Worm (Caenorhabditis elegans) whole organism, L3 larva: Measurements from ENCODE around the gene cec-1.

Source experiments
- R02D3.7 ChIP-seq: fragments of 150-350 bp; optimal IDR thresholded peaks from 2 replicates; lab custom pipeline; 2014; ENCODE audit warnings: missing biosample characterization, missing genetic modification characterization
- aly-2 ChIP-seq: fragments of 150-350 bp; optimal IDR thresholded peaks from 2 replicates; lab custom pipeline; 2014; ENCODE audit warnings: missing biosample characterization, missing genetic modification characterization
- ceh-16 ChIP-seq: sonication (generic microtip); optimal IDR thresholded peaks from 2 replicates; lab custom pipeline; 2017; ENCODE audit warnings: missing biosample characterization, missing genetic modification characterization
- elt-1 ChIP-seq: fragments of 150-350 bp; optimal IDR thresholded peaks from 2 replicates; lab custom pipeline; 2014; ENCODE audit warnings: missing biosample characterization, missing genetic modification characterization
- elt-2 ChIP-seq: sonication (generic microtip); optimal IDR thresholded peaks from 2 replicates; lab custom pipeline; 2016; ENCODE audit warnings: missing genetic modification reagents, mild to moderate bottlenecking, missing genetic modification characterization, missing compliant biosample characterization
- elt-3 ChIP-seq, 3 experiments: fragments of 150-350 bp in 1 of 3; sonication (generic microtip) in 2 of 3; optimal IDR thresholded peaks; 2 replicates in 2 of 3; 4 replicates in 1 of 3; lab custom pipeline; 2014 to 2017; ENCODE audit warnings: missing biosample characterization in 3 of 3, missing genetic modification characterization in 3 of 3
- eor-1 ChIP-seq, 2 experiments: fragments of 150-350 bp; optimal IDR thresholded peaks; 2 replicates each; lab custom pipeline; 2014 to 2018; ENCODE audit warnings: missing biosample characterization in 2 of 2, missing genetic modification characterization in 2 of 2
- fkh-10 ChIP-seq: sonication (generic microtip); optimal IDR thresholded peaks from 2 replicates; lab custom pipeline; 2017; ENCODE audit warnings: missing biosample characterization, missing genetic modification reagents, missing genetic modification characterization
- fkh-2 ChIP-seq: fragments of 150-350 bp; optimal IDR thresholded peaks from 2 replicates; lab custom pipeline; 2014; ENCODE audit warnings: missing biosample characterization, missing genetic modification reagents, missing genetic modification characterization
- fos-1 ChIP-seq: fragments of 150-350 bp; optimal IDR thresholded peaks from 2 replicates; lab custom pipeline; 2014; ENCODE audit warnings: missing biosample characterization, missing genetic modification characterization
- lin-15B ChIP-seq: fragments of 150-350 bp; optimal IDR thresholded peaks from 2 replicates; lab custom pipeline; 2014; ENCODE audit warnings: missing biosample characterization, missing genetic modification characterization
- lin-39 ChIP-seq: fragments of 150-350 bp; optimal IDR thresholded peaks from 2 replicates; lab custom pipeline; 2018; ENCODE audit warnings: missing biosample characterization, missing genetic modification reagents, missing genetic modification characterization
- mml-1 ChIP-seq: fragments of 150-350 bp; sonication (generic microtip); optimal IDR thresholded peaks from 3 replicates; lab custom pipeline; 2014; ENCODE audit warnings: missing biosample characterization, missing genetic modification characterization
- nfya-1 ChIP-seq: sonication (generic microtip); optimal IDR thresholded peaks from 2 replicates; lab custom pipeline; 2017; ENCODE audit warnings: missing genetic modification characterization, mild to moderate bottlenecking, missing compliant biosample characterization, antibody characterized with exemption, moderate library complexity; ENCODE audit not compliant: insufficient read depth
- nhr-23 ChIP-seq: fragments of 150-350 bp; optimal IDR thresholded peaks from 2 replicates; lab custom pipeline; 2014; ENCODE audit warnings: missing biosample characterization, missing genetic modification reagents, missing genetic modification characterization
- nhr-237 ChIP-seq: fragments of 150-350 bp; optimal IDR thresholded peaks from 2 replicates; lab custom pipeline; 2014; ENCODE audit warnings: missing biosample characterization, missing genetic modification characterization
- nhr-25 ChIP-seq: sonication (generic microtip); optimal IDR thresholded peaks from 2 replicates; lab custom pipeline; 2017; ENCODE audit warnings: missing biosample characterization, missing genetic modification characterization
- nhr-28 ChIP-seq: fragments of 150-350 bp; optimal IDR thresholded peaks from 2 replicates; lab custom pipeline; 2014; ENCODE audit warnings: missing biosample characterization, missing genetic modification characterization
- nhr-43 ChIP-seq: sonication (generic microtip); optimal IDR thresholded peaks from 2 replicates; lab custom pipeline; 2016; ENCODE audit warnings: mild to moderate bottlenecking, missing genetic modification characterization, missing compliant biosample characterization; ENCODE audit not compliant: poor library complexity, severe bottlenecking
- snpc-4 ChIP-seq: fragments of 150-350 bp; optimal IDR thresholded peaks from 2 replicates; lab custom pipeline; 2014; ENCODE audit warnings: missing biosample characterization, missing genetic modification characterization
- tbx-2 ChIP-seq: sonication (generic microtip); optimal IDR thresholded peaks from 2 replicates; lab custom pipeline; 2016; ENCODE audit warnings: mild to moderate bottlenecking, missing genetic modification characterization, missing compliant biosample characterization
- unc-39 ChIP-seq: sonication (generic microtip); optimal IDR thresholded peaks from 4 replicates; lab custom pipeline; 2017; ENCODE audit warnings: missing biosample characterization, missing genetic modification characterization
- ztf-4 ChIP-seq: fragments of 150-350 bp; optimal IDR thresholded peaks from 2 replicates; lab custom pipeline; 2014; ENCODE audit warnings: missing biosample characterization, missing genetic modification characterization

cec-1 gene

DNA sequence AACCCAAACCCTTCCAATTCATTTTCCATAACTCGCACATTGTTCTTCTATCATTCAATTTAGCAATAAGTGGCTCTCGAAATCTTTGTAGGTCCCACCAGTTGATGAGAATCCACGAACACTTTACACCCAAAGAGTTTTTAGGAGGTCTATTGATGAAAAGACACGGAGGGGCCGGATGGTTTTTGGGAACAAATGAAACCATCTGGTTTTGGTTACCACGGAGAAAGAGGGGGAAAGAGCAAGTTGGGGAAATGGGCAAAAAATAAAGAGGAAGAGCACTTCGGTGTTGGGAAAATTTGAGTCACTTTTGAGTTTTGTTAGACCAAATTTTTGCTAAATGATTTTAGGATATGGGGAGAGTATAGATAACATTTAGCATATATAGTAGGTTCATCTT lies 41.4 kb downstream of the cec-1 start:
- TF ChIP-seq fkh-10 (GFP tag; lab: Kevin White, UChicago) (no peak), mml-1 (no peak), elt-3 (tag; optimal IDR thresholded peaks at IDR 0.05; lab: Kevin White, UChicago) (no peak), eor-1 (tag; optimal IDR thresholded peaks at IDR 0.05; lab: Kevin White, UChicago) (no peak), snpc-4 (tag; lab: Kevin White, UChicago) (no peak), tbx-2 (no peak), ztf-4 (tag; lab: Kevin White, UChicago) (no peak), lin-15B (tag; lab: Kevin White, UChicago) (no peak), elt-1 (tag; lab: Kevin White, UChicago) (no peak), lin-39 (tag; lab: Kevin White, UChicago) (no peak), elt-2 (tag; lab: Kevin White, UChicago) (no peak), fos-1 (no peak), ceh-16 (no peak), nhr-43 (no peak), fkh-2 (tag; lab: Kevin White, UChicago) (no peak), nhr-237 (tag; lab: Kevin White, UChicago) (no peak), nhr-28 (tag; lab: Kevin White, UChicago) (no peak), nhr-23 (tag; lab: Kevin White, UChicago) (no peak), R02D3.7 (tag; lab: Kevin White, UChicago) (no peak)

DNA sequence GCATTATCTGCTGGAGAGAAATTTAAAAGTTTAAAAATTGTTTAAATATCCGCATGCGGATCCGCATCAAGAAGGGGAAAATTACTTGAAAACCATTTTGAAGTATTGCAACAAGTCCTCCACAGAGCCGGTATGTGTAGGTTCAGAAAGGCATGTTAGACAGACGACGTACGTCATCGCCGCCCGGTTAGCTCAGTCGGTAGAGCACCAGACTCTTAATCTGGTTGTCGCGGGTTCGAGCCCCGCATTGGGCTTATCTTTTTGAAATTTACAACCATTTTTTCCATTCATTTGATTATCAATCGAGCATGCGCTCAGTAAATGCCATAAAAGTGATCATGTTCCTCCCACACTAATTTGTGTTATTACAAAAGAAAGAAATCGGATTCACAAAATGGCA lies 47.2 kb downstream of the cec-1 start:
- TF ChIP-seq nhr-237 (tag; lab: Kevin White, UChicago) (no peak), unc-39 (no peak), fos-1 (no peak), lin-39 (tag; lab: Kevin White, UChicago) (no peak), aly-2 (no peak), nfya-1 (tag; lab: Kevin White, UChicago) (no peak), fkh-10 (GFP tag; lab: Kevin White, UChicago) (no peak), nhr-25 (no peak), nhr-28 (tag; lab: Kevin White, UChicago) (no peak)
